Fruit fly (Drosophila melanogaster): ENCODE measurements around the gene CG3402.

CG3402 gene

dm6 chr3L:606490-607327 is 46.0 kb downstream of the CG3402 start, which contains the start of gene Reg-2 (continued):
- TF ChIP-seq CG32772 (GFP tag; IDR thresholded peaks at IDR 0.05) (no peak), CG14710 (tag; optimal IDR thresholded peaks at IDR 0.05) (peak; percentile 42), CG11696 (GFP tag; IDR thresholded peaks at IDR 0.05) (no peak), CG3065 (GFP tag; optimal IDR thresholded peaks at IDR 0.05) (no peak), Ssrp (tag; optimal IDR thresholded peaks at IDR 0.05) (no peak), Hsf (GFP tag; optimal IDR thresholded peaks at IDR 0.05) (no peak), CG33213 (GFP tag; optimal IDR thresholded peaks at IDR 0.05) (peak; percentile 42), Xbp1 (GFP tag; optimal IDR thresholded peaks at IDR 0.05) (peak; percentile 33), org-1 (GFP tag; optimal IDR thresholded peaks at IDR 0.05) (no peak), CkIIα-i1 (GFP tag; IDR thresholded peaks at IDR 0.05) (no peak), CG15696 (tag; optimal IDR thresholded peaks at IDR 0.05) (peak; percentile 46), klu (GFP tag; IDR thresholded peaks at IDR 0.05) (no peak), Gug (GFP tag; IDR thresholded peaks at IDR 0.05) (no peak), CG10321 (GFP tag; IDR thresholded peaks at IDR 0.05) (no peak), CG11085 (GFP tag; IDR thresholded peaks at IDR 0.05) (no peak), Ptx1 (GFP tag; IDR thresholded peaks at IDR 0.05) (no peak), slbo (GFP tag; IDR thresholded peaks at IDR 0.05) (peak; percentile 41; the same call in 1 of the 2 replicates), CG14050 (GFP tag; IDR thresholded peaks at IDR 0.05) (no peak), tx (GFP tag; optimal IDR thresholded peaks at IDR 0.05) (no peak), CG34376 (GFP tag; optimal IDR thresholded peaks at IDR 0.05) (peak; percentile 99), Chrac-16 (GFP tag; optimal IDR thresholded peaks at IDR 0.05) (peak; percentile 28), so (GFP tag; IDR thresholded peaks at IDR 0.05) (peak; percentile 47; the same call in 1 of the 3 replicates), Pdp1 (GFP tag; optimal IDR thresholded peaks at IDR 0.05) (peak in 1 of 2 experiments; percentile 0), NfI (GFP tag; optimal IDR thresholded peaks at IDR 0.05) (no peak), CG34422 (GFP tag; IDR thresholded peaks at IDR 0.05) (no peak; the same call in 2 of the 3 replicates), chm (GFP tag; IDR thresholded peaks at IDR 0.05) (0 out of 2 replicates have a peak, but pooled peaks have one; percentile 16), odd (GFP tag; optimal IDR thresholded peaks at IDR 0.05) (no peak), CG18476 (GFP tag; optimal IDR thresholded peaks at IDR 0.05) (no peak), Sry-β (GFP tag; optimal IDR thresholded peaks at IDR 0.05) (no peak), CG30403 (GFP tag; optimal IDR thresholded peaks at IDR 0.05) (peak; percentile 24), slp2 (GFP tag; optimal IDR thresholded peaks at IDR 0.05) (no peak), CG4282 (GFP tag; optimal IDR thresholded peaks at IDR 0.05) (no peak), CG6854 (GFP tag; optimal IDR thresholded peaks at IDR 0.05) (peak; percentile 33), CG6654 (GFP tag; optimal IDR thresholded peaks at IDR 0.05) (no peak), zfh1 (GFP tag; IDR thresholded peaks at IDR 0.05) (no peak), da (GFP tag; optimal IDR thresholded peaks at IDR 0.05) (no peak), emc (GFP tag; optimal IDR thresholded peaks at IDR 0.05) (no peak), lilli (GFP tag; optimal IDR thresholded peaks at IDR 0.05) (peak; percentile 20), ab (GFP tag; optimal IDR thresholded peaks at IDR 0.05) (no peak), CG12071 (GFP tag; optimal IDR thresholded peaks at IDR 0.05) (peak; percentile 28), onecut (GFP tag; IDR thresholded peaks at IDR 0.05) (peak; percentile 13; the same call in 1 of the 2 replicates), hth (optimal IDR thresholded peaks at IDR 0.05) (no peak), chif (GFP tag; optimal IDR thresholded peaks at IDR 0.05) (no peak), gt (GFP tag; IDR thresholded peaks at IDR 0.05) (no peak), prd (optimal IDR thresholded peaks at IDR 0.05) (no peak), prd (GFP tag; IDR thresholded peaks at IDR 0.05) (peak; percentile 14; the same call in 1 of the 3 replicates), Blimp-1 (GFP tag; optimal IDR thresholded peaks at IDR 0.05) (no peak), CG18011 (GFP tag; optimal IDR thresholded peaks at IDR 0.05) (no peak), Hmr (GFP tag; optimal IDR thresholded peaks at IDR 0.05) (peak; percentile 44), Mes4 (GFP tag; optimal IDR thresholded peaks at IDR 0.05) (no peak), Aef1 (GFP tag; IDR thresholded peaks at IDR 0.05) (no peak)

All from whole organism, embryonic.